Fruit fly (Drosophila melanogaster) whole organism, embryonic: ENCODE measurements around the gene HINT1.

Source experiments
- Abd-B ChIP-seq: fragments of 200-800 bp; sonication (Bioruptor generic); optimal IDR thresholded peaks from 2 replicates; lab custom pipeline; 2018; ENCODE audit warnings: missing biosample characterization, mild to moderate bottlenecking, missing genetic modification characterization, moderate library complexity
- Adf1 ChIP-seq: fragments of 200-800 bp; sonication (Bioruptor generic); IDR thresholded peaks from 2 replicates; pipeline ENCODE4 v1.3.6; 2022; ENCODE audit warnings: missing biosample characterization, missing genetic modification characterization
- Aef1 ChIP-seq: fragments of 200-800 bp; sonication (Bioruptor generic); IDR thresholded peaks from 3 replicates; pipeline ENCODE4 v1.3.6; 2022; ENCODE audit warnings: missing biosample characterization, missing genetic modification characterization
- B-H2 ChIP-seq: fragments of 200-800 bp; sonication (Bioruptor generic); optimal IDR thresholded peaks from 2 replicates; lab custom pipeline; 2018; ENCODE audit warnings: missing biosample characterization, mild to moderate bottlenecking, missing genetic modification characterization
- CG11560 ChIP-seq: fragments of 200-800 bp; sonication (Bioruptor generic); IDR thresholded peaks from 3 replicates; pipeline ENCODE4 v1.3.6; 2022; ENCODE audit warnings: missing biosample characterization, missing genetic modification characterization
- CG11696 ChIP-seq: fragments of 200-800 bp; sonication (Bioruptor generic); IDR thresholded peaks from 2 replicates; pipeline ENCODE4 v1.3.6; 2022; ENCODE audit warnings: missing biosample characterization, missing genetic modification characterization
- CG12659 ChIP-seq: fragments of 200-800 bp; sonication (Bioruptor generic); optimal IDR thresholded peaks from 3 replicates; lab custom pipeline; 2017; ENCODE audit warnings: mild to moderate bottlenecking, missing biosample characterization, missing genetic modification reagents, missing genetic modification characterization
- CG1602 ChIP-seq: fragments of 200-800 bp; sonication (Bioruptor generic); optimal IDR thresholded peaks from 3 replicates; lab custom pipeline; 2016; ENCODE audit warnings: missing biosample characterization, missing genetic modification characterization
- CG16813 ChIP-seq: fragments of 200-800 bp; sonication (Bioruptor generic); IDR thresholded peaks from 3 replicates; pipeline ENCODE4 v1.3.6; 2022; ENCODE audit warnings: missing biosample characterization, missing genetic modification characterization; ENCODE audit not compliant: partially characterized antibody
- CG17186 ChIP-seq: fragments of 200-800 bp; sonication (Bioruptor generic); optimal IDR thresholded peaks from 3 replicates; lab custom pipeline; 2017; ENCODE audit warnings: missing biosample characterization, missing genetic modification reagents, missing genetic modification characterization
- CG18262 ChIP-seq: fragments of 200-800 bp; optimal IDR thresholded peaks from 3 replicates; lab custom pipeline; 2019; ENCODE audit warnings: missing biosample characterization, mild to moderate bottlenecking, missing genetic modification characterization, moderate library complexity
- CG31441 ChIP-seq: fragments of 200-800 bp; sonication (Bioruptor generic); IDR thresholded peaks from 2 replicates; pipeline ENCODE4 v1.3.6; 2022; ENCODE audit warnings: missing biosample characterization, missing genetic modification characterization
- CG34224 ChIP-seq: fragments of 200-800 bp; sonication (Bioruptor generic); IDR thresholded peaks from 3 replicates; pipeline ENCODE4 v1.3.6; 2022; ENCODE audit warnings: missing biosample characterization, missing genetic modification characterization; ENCODE audit not compliant: partially characterized antibody
- CG4404 ChIP-seq: fragments of 200-800 bp; sonication (Bioruptor generic); IDR thresholded peaks from 2 replicates; pipeline ENCODE4 v1.3.6; 2022; ENCODE audit warnings: missing biosample characterization, missing genetic modification characterization
- CG6765 ChIP-seq: fragments of 200-800 bp; sonication (Bioruptor generic); optimal IDR thresholded peaks from 3 replicates; lab custom pipeline; 2017; ENCODE audit warnings: missing biosample characterization, mild to moderate bottlenecking, missing genetic modification characterization
- CG7271 ChIP-seq: fragments of 200-800 bp; sonication (Bioruptor generic); optimal IDR thresholded peaks from 2 replicates; lab custom pipeline; 2018; ENCODE audit warnings: missing biosample characterization, mild to moderate bottlenecking, missing genetic modification characterization, moderate library complexity
- CG7786 ChIP-seq: fragments of 200-800 bp; sonication (Bioruptor generic); optimal IDR thresholded peaks from 2 replicates; lab custom pipeline; 2016; ENCODE audit warnings: missing biosample characterization, missing genetic modification characterization
- CG9609 ChIP-seq: fragments of 200-800 bp; sonication (Bioruptor generic); optimal IDR thresholded peaks from 3 replicates; lab custom pipeline; 2016; ENCODE audit warnings: missing biosample characterization, missing genetic modification characterization
- CG9797 ChIP-seq: fragments of 200-800 bp; sonication (Bioruptor generic); optimal IDR thresholded peaks from 3 replicates; lab custom pipeline; 2018; ENCODE audit warnings: missing biosample characterization, mild to moderate bottlenecking, missing genetic modification characterization
- CG9817 ChIP-seq: fragments of 200-800 bp; sonication (Bioruptor generic); optimal IDR thresholded peaks from 2 replicates; lab custom pipeline; 2018; ENCODE audit warnings: missing biosample characterization, mild to moderate bottlenecking, missing genetic modification characterization, moderate library complexity
- Camta ChIP-seq: fragments of 200-800 bp; sonication (Bioruptor generic); optimal IDR thresholded peaks from 2 replicates; lab custom pipeline; 2016; ENCODE audit warnings: missing biosample characterization, missing genetic modification characterization
- CrebB ChIP-seq: fragments of 200-800 bp; sonication (Bioruptor generic); optimal IDR thresholded peaks from 3 replicates; lab custom pipeline; 2018; ENCODE audit warnings: missing biosample characterization, mild to moderate bottlenecking, missing genetic modification characterization
- D19A ChIP-seq: fragments of 200-800 bp; optimal IDR thresholded peaks from 3 replicates; lab custom pipeline; 2019; ENCODE audit warnings: missing biosample characterization, mild to moderate bottlenecking, missing genetic modification characterization, moderate library complexity
- Doc2 ChIP-seq: fragments of 200-800 bp; sonication (Bioruptor generic); IDR thresholded peaks from 2 replicates; pipeline ENCODE4 v1.3.6; 2022; ENCODE audit warnings: missing biosample characterization, missing genetic modification characterization
- Dref ChIP-seq: fragments of 200-800 bp; sonication (Bioruptor generic); IDR thresholded peaks from 2 replicates; pipeline ENCODE4 v1.3.6; 2022; ENCODE audit warnings: missing biosample characterization, missing genetic modification characterization
- E2f1 ChIP-seq: fragments of 200-800 bp; sonication (Bioruptor generic); IDR thresholded peaks from 2 replicates; pipeline ENCODE4 v1.3.6; 2022; ENCODE audit warnings: missing biosample characterization, missing genetic modification characterization
- Hey ChIP-seq: fragments of 200-800 bp; sonication (Bioruptor generic); optimal IDR thresholded peaks from 3 replicates; lab custom pipeline; 2018; ENCODE audit warnings: missing biosample characterization, mild to moderate bottlenecking, missing genetic modification characterization
- HmgD ChIP-seq: fragments of 200-800 bp; sonication (Bioruptor generic); optimal IDR thresholded peaks from 3 replicates; lab custom pipeline; 2016; ENCODE audit warnings: missing biosample characterization, missing genetic modification characterization
- Hmx ChIP-seq: fragments of 200-800 bp; sonication (Bioruptor generic); optimal IDR thresholded peaks from 2 replicates; lab custom pipeline; 2016; ENCODE audit warnings: missing biosample characterization, missing genetic modification characterization
- NC2α ChIP-seq: fragments of 200-800 bp; sonication (Bioruptor generic); optimal IDR thresholded peaks from 2 replicates; lab custom pipeline; 2016; ENCODE audit warnings: missing biosample characterization, missing genetic modification characterization
- NFAT ChIP-seq: fragments of 200-800 bp; sonication (Bioruptor generic); IDR thresholded peaks from 2 replicates; pipeline ENCODE4 v1.3.6; 2022; ENCODE audit warnings: missing biosample characterization, missing genetic modification characterization
- Nf-YB ChIP-seq: fragments of 200-800 bp; sonication (Bioruptor generic); optimal IDR thresholded peaks from 3 replicates; lab custom pipeline; 2019; ENCODE audit warnings: missing biosample characterization, mild to moderate bottlenecking, missing genetic modification characterization, moderate library complexity
- Spps ChIP-seq: fragments of 200-800 bp; sonication (Bioruptor generic); optimal IDR thresholded peaks from 2 replicates; lab custom pipeline; 2018; ENCODE audit warnings: missing biosample characterization, mild to moderate bottlenecking, missing genetic modification characterization
- Sry-δ ChIP-seq: fragments of 200-800 bp; sonication (Bioruptor generic); optimal IDR thresholded peaks from 2 replicates; lab custom pipeline; 2016; ENCODE audit warnings: missing biosample characterization, missing genetic modification characterization
- bowl ChIP-seq: fragments of 200-800 bp; sonication (Bioruptor generic); IDR thresholded peaks from 2 replicates; pipeline ENCODE4 v1.3.6; 2022; ENCODE audit warnings: missing biosample characterization, missing genetic modification characterization
- crol ChIP-seq: fragments of 200-800 bp; sonication (Bioruptor generic); IDR thresholded peaks from 2 replicates; pipeline ENCODE4 v1.3.6; 2022; ENCODE audit warnings: missing biosample characterization, missing genetic modification characterization
- gsb ChIP-seq: fragments of 200-800 bp; sonication (Bioruptor generic); IDR thresholded peaks from 2 replicates; pipeline ENCODE4 v1.3.6; 2022; ENCODE audit warnings: missing biosample characterization, missing genetic modification characterization
- gsb-n ChIP-seq: fragments of 200-800 bp; sonication (Bioruptor generic); optimal IDR thresholded peaks from 3 replicates; lab custom pipeline; 2018; ENCODE audit warnings: missing biosample characterization, mild to moderate bottlenecking, missing genetic modification characterization
- ind ChIP-seq: fragments of 200-800 bp; sonication (Bioruptor generic); optimal IDR thresholded peaks from 3 replicates; lab custom pipeline; 2016; ENCODE audit warnings: missing biosample characterization, missing genetic modification characterization
- insv ChIP-seq, 2 experiments: fragments of 200-800 bp; sonication (Bioruptor generic); optimal IDR thresholded peaks; 3 replicates each; lab custom pipeline; 2016 to 2018; ENCODE audit warnings: missing biosample characterization in 2 of 2, missing genetic modification characterization in 2 of 2
- mam ChIP-seq: fragments of 200-800 bp; sonication (Bioruptor generic); optimal IDR thresholded peaks from 3 replicates; lab custom pipeline; 2016; ENCODE audit warnings: missing biosample characterization, missing genetic modification characterization
- mirr ChIP-seq: fragments of 200-800 bp; sonication (Bioruptor generic); optimal IDR thresholded peaks from 3 replicates; lab custom pipeline; 2018; ENCODE audit warnings: missing biosample characterization, mild to moderate bottlenecking, missing genetic modification characterization
- mld ChIP-seq: fragments of 200-800 bp; sonication (Bioruptor generic); IDR thresholded peaks from 3 replicates; pipeline ENCODE4 v1.3.6; 2022; ENCODE audit warnings: missing biosample characterization, missing genetic modification characterization; ENCODE audit not compliant: partially characterized antibody
- nerfin-2 ChIP-seq: fragments of 200-800 bp; sonication (Bioruptor generic); IDR thresholded peaks from 2 replicates; pipeline ENCODE4 v1.3.6; 2022; ENCODE audit warnings: missing biosample characterization, missing genetic modification characterization; ENCODE audit not compliant: partially characterized antibody
- pros ChIP-seq: fragments of 200-800 bp; sonication (Bioruptor generic); optimal IDR thresholded peaks from 3 replicates; lab custom pipeline; 2019; ENCODE audit warnings: missing biosample characterization, mild to moderate bottlenecking, missing genetic modification characterization, moderate library complexity
- run ChIP-seq: fragments of 200-800 bp; sonication (Bioruptor generic); optimal IDR thresholded peaks from 3 replicates; lab custom pipeline; 2018; ENCODE audit warnings: missing biosample characterization, mild to moderate bottlenecking, missing genetic modification characterization
- shn ChIP-seq: fragments of 200-800 bp; sonication (Bioruptor generic); optimal IDR thresholded peaks from 3 replicates; lab custom pipeline; 2016; ENCODE audit warnings: missing biosample characterization, missing genetic modification characterization
- trh ChIP-seq: fragments of 200-800 bp; sonication (Bioruptor generic); optimal IDR thresholded peaks from 2 replicates; lab custom pipeline; 2016; ENCODE audit warnings: missing biosample characterization, missing genetic modification characterization
- unpg ChIP-seq: fragments of 200-800 bp; sonication (Bioruptor generic); optimal IDR thresholded peaks from 3 replicates; lab custom pipeline; 2018; ENCODE audit warnings: missing biosample characterization, mild to moderate bottlenecking, missing genetic modification characterization, moderate library complexity
- vfl ChIP-seq: fragments of 200-800 bp; sonication (Bioruptor generic); optimal IDR thresholded peaks from 2 replicates; lab custom pipeline; 2016; ENCODE audit warnings: missing biosample characterization, missing genetic modification characterization
- zen ChIP-seq: fragments of 200-800 bp; sonication (Bioruptor generic); optimal IDR thresholded peaks from 3 replicates; lab custom pipeline; 2018; ENCODE audit warnings: missing biosample characterization, mild to moderate bottlenecking, missing genetic modification characterization, moderate library complexity

The HINT1 gene

dm6 chr2L:2759654-2760053 lies 10.3 kb upstream of the HINT1 start, which contains the start of the genes HemK2, Snapin and Tnpo-SR (continued):
- TF ChIP-seq Hey (tag; lab: Kevin White, UChicago) (peak; percentile 53), gsb-n (tag; lab: Kevin White, UChicago) (peak; percentile 87), CG34224 (GFP tag; lab: Robert Waterston, UW) (peak; percentile 97), Dref (GFP tag; lab: Robert Waterston, UW) (peak; percentile 80), CG11560 (tag; lab: Robert Waterston, UW) (peak; percentile 88), CG7786 (GFP tag; lab: Kevin White, UChicago) (peak; percentile 82), mld (peak; percentile 87), HmgD (GFP tag; lab: Kevin White, UChicago) (no peak), mirr (GFP tag; lab: Kevin White, UChicago) (peak; percentile 76), Doc2 (GFP tag; lab: Robert Waterston, UW) (no peak; the same call in 1 of the 2 replicates), CG9817 (tag; lab: Kevin White, UChicago) (peak; percentile 94), shn (GFP tag; lab: Kevin White, UChicago) (peak; percentile 61), Abd-B (peak; percentile 95), nerfin-2 (GFP tag; lab: Robert Waterston, UW) (peak; percentile 79; the same call in 1 of the 2 replicates), Adf1 (GFP tag; lab: Robert Waterston, UW) (peak; percentile 75), E2f1 (peak; percentile 93), CG16813 (GFP tag; lab: Robert Waterston, UW) (peak; percentile 97), trh (GFP tag; lab: Kevin White, UChicago) (peak; percentile 74), CG18262 (tag; lab: Kevin White, UChicago) (peak; percentile 89), bowl (peak; percentile 15; the same call in 1 of the 2 replicates), Aef1 (peak; percentile 95), NC2α (no peak), run (tag; lab: Kevin White, UChicago) (peak; percentile 62), B-H2 (GFP tag; lab: Kevin White, UChicago) (peak; percentile 95), CG6765 (peak; percentile 82), crol (GFP tag; lab: Robert Waterston, UW) (peak; percentile 36; the same call in 1 of the 2 replicates), Spps (tag; lab: Kevin White, UChicago) (peak; percentile 69), insv (GFP tag; optimal IDR thresholded peaks at IDR 0.05; lab: Kevin White, UChicago) (peak; percentile 83 to 99), Sry-δ (GFP tag; lab: Kevin White, UChicago) (peak; percentile 96), CG11696 (GFP tag; lab: Robert Waterston, UW) (peak; percentile 65), CG7271 (peak; percentile 73), unpg (GFP tag; lab: Kevin White, UChicago) (peak; percentile 91), mam (GFP tag; lab: Kevin White, UChicago) (peak; percentile 91), NFAT (GFP tag; lab: Robert Waterston, UW) (peak; percentile 94), CG4404 (GFP tag; lab: Robert Waterston, UW) (peak; percentile 94), zen (tag; lab: Kevin White, UChicago) (peak; percentile 97), Camta (GFP tag; lab: Kevin White, UChicago) (peak; percentile 83), Nf-YB (GFP tag; lab: Kevin White, UChicago) (peak; percentile 68), gsb (GFP tag; lab: Robert Waterston, UW) (peak; percentile 88), CG12659 (GFP tag; lab: Kevin White, UChicago) (peak; percentile 96), CG31441 (peak; percentile 94), CG17186 (peak; percentile 67), vfl (GFP tag; lab: Kevin White, UChicago) (peak; percentile 92), Hmx (GFP tag; lab: Kevin White, UChicago) (peak; percentile 46), CG9609 (peak; percentile 72), D19A (tag; lab: Kevin White, UChicago) (peak; percentile 80), ind (GFP tag; lab: Kevin White, UChicago) (peak; percentile 91), CG1602 (GFP tag; lab: Kevin White, UChicago) (peak; percentile 92), pros (GFP tag; lab: Kevin White, UChicago) (peak; percentile 20), CrebB (tag; lab: Kevin White, UChicago) (peak; percentile 88), CG9797 (GFP tag; lab: Kevin White, UChicago) (peak; percentile 62)
